Worm (Caenorhabditis elegans): Measurements from ENCODE around the gene sri-28.
"Not testable (repeated sequence)": the region's sequence is repeated elsewhere in the genome, so short reads cannot be mapped to it uniquely, and the experiment has no call there.

DNA sequence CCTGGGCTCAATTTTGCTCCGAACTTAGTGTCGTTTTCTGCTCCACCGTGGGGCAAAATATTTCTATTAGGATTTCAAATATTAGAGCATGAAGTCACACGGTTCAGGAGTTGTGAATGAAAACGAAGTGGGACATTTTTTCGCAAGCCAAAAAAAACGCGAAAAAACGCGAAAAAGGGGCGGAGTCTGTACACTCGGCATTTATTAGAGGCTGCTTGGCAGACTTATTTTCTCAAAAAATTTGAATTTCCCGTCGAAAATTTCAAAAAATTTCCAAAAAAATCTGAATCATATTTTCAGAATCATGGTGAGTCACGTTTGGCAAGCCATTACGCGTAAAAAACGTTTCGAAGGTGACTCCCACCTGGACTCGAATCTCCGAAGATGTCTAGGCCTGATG lies 16.0 kb upstream of the sri-28 start, which contains the start of gene B0454.6:
- TF ChIP-seq pha-4 (tag; optimal IDR thresholded peaks at IDR 0.05); ceh-43 (GFP tag; optimal IDR thresholded peaks at IDR 0.05); nhr-28 (tag; optimal IDR thresholded peaks at IDR 0.05); elt-3 (tag; optimal IDR thresholded peaks at IDR 0.05); nhr-237 (tag; optimal IDR thresholded peaks at IDR 0.05); blmp-1 (tag; optimal IDR thresholded peaks at IDR 0.05); elt-1 (tag; optimal IDR thresholded peaks at IDR 0.05; ENCODE audit: borderline replicate concordance, insufficient read depth); unc-62 (GFP tag; optimal IDR thresholded peaks at IDR 0.05); snpc-4 (tag; optimal IDR thresholded peaks at IDR 0.05); ztf-11 (tag; optimal IDR thresholded peaks at IDR 0.05); lsy-2 (tag; optimal IDR thresholded peaks at IDR 0.05); unc-39 (tag; optimal IDR thresholded peaks at IDR 0.05): not testable (repeated sequence)
